Worm (Caenorhabditis elegans) whole organism, L4 larva: ENCODE results near the gene F55F10.3.

Experiments used
- Y5F2A.4 ChIP-seq: fragments of 200-800 bp; sonication (Bioruptor generic); optimal IDR thresholded peaks from 2 replicates; lab custom pipeline; 2018; ENCODE audit warnings: mild to moderate bottlenecking, missing genetic modification characterization, missing compliant biosample characterization
- ZK546.5 ChIP-seq, 2 experiments: sonication (generic microtip); optimal IDR thresholded peaks; 2 replicates each; lab custom pipeline; 2017; ENCODE audit warnings: missing biosample characterization in 2 of 2, missing genetic modification characterization in 2 of 2
- ceh-28 ChIP-seq: fragments of 150-350 bp; optimal IDR thresholded peaks from 2 replicates; lab custom pipeline; 2014; ENCODE audit warnings: missing biosample characterization, missing genetic modification reagents, missing genetic modification characterization
- ces-1 ChIP-seq: fragments of 150-350 bp; sonication (generic microtip); optimal IDR thresholded peaks from 4 replicates; lab custom pipeline; 2014; ENCODE audit warnings: missing biosample characterization, missing genetic modification reagents, missing genetic modification characterization
- cey-2 ChIP-seq: sonication (generic microtip); optimal IDR thresholded peaks from 3 replicates; lab custom pipeline; 2017; ENCODE audit warnings: missing genetic modification characterization, mild to moderate bottlenecking, missing compliant biosample characterization, antibody characterized with exemption, borderline replicate concordance; ENCODE audit not compliant: insufficient read depth
- egl-27 ChIP-seq: sonication (generic microtip); optimal IDR thresholded peaks from 3 replicates; lab custom pipeline; 2017; ENCODE audit warnings: missing biosample characterization, missing genetic modification reagents, missing genetic modification characterization
- lsy-2 ChIP-seq, 2 experiments: fragments of 150-350 bp in 1 of 2; sonication (generic microtip) in 1 of 2; optimal IDR thresholded peaks; 2 replicates each; lab custom pipeline; 2014 to 2017; ENCODE audit warnings: missing biosample characterization in 2 of 2, missing genetic modification characterization in 2 of 2
- nhr-111 ChIP-seq: fragments of 200-800 bp; sonication (Bioruptor generic); optimal IDR thresholded peaks from 2 replicates; lab custom pipeline; 2018; ENCODE audit warnings: mild to moderate bottlenecking, missing genetic modification characterization, missing compliant biosample characterization
- snpc-4 ChIP-seq: fragments of 150-350 bp; optimal IDR thresholded peaks from 2 replicates; lab custom pipeline; 2014; ENCODE audit warnings: missing biosample characterization, missing genetic modification characterization
- unc-62 ChIP-seq, 3 experiments: fragments of 150-350 bp in 1 of 3; sonication (generic microtip); optimal IDR thresholded peaks in 2 of 3; peaks in 1 of 3; 1 replicate in 1 of 3; 2 replicates in 2 of 3; lab custom pipeline; 2014 to 2017; ENCODE audit warnings: missing biosample characterization in 3 of 3, missing genetic modification characterization in 3 of 3, missing genetic modification reagents in 3 of 3, missing genotype in 1 of 3

DNA sequence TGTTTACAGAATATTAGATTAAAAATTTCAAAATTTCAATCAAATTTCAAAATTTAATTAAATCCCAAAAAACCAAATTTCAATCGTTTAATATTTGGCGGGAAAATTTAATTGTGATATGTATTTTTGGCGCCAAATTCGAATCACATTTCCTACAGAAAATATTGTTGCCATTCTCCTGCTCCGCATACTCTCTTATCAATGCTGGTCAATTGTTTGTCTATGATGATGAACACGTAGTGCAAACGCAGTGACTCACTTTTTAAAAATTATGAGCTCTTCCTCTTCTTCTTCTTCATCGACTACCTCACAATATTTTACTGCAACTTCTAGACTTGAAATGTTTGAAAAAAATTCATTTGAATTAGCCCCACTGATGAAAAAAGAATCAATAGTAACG, 33.3 kb upstream of the F55F10.3 start, which contains the start of gene trpl-2:
- TF ChIP-seq nhr-111 (GFP tag; lab: Kevin White, UChicago) (no peak), ZK546.5 (tag; optimal IDR thresholded peaks at IDR 0.05; lab: Kevin White, UChicago) (no peak), snpc-4 (no peak), ceh-28 (tag; lab: Kevin White, UChicago) (no peak), Y5F2A.4 (GFP tag; lab: Kevin White, UChicago) (no peak), ces-1 (no peak), egl-27 (tag; lab: Kevin White, UChicago) (no peak), cey-2 (tag; lab: Kevin White, UChicago) (no peak), lsy-2 (tag; optimal IDR thresholded peaks at IDR 0.05; lab: Kevin White, UChicago) (no peak), unc-62 (GFP tag; optimal IDR thresholded peaks at IDR 0.05 in 1 of 2; lab: Kevin White, UChicago) (no peak), unc-62 (tag; optimal IDR thresholded peaks at IDR 0.05; lab: Kevin White, UChicago) (no peak)
